Worm (Caenorhabditis elegans) whole organism, late embryonic: Measurements from ENCODE around the gene str-118.

Source experiments
- ets-4 ChIP-seq: sonication (generic microtip); optimal IDR thresholded peaks from 2 replicates; lab custom pipeline; 2016; ENCODE audit warnings: missing genetic modification characterization, missing compliant biosample characterization
- hlh-8 ChIP-seq: sonication (generic microtip); optimal IDR thresholded peaks from 2 replicates; lab custom pipeline; 2016; ENCODE audit warnings: missing genotype, missing genetic modification characterization, missing compliant biosample characterization
- nhr-11 ChIP-seq: fragments of 150-350 bp; optimal IDR thresholded peaks from 2 replicates; lab custom pipeline; 2014; ENCODE audit warnings: missing biosample characterization, missing genetic modification characterization
- pha-4 ChIP-seq: fragments of 150-350 bp; optimal IDR thresholded peaks from 2 replicates; lab custom pipeline; 2018; ENCODE audit warnings: missing biosample characterization, missing genetic modification reagents, missing genetic modification characterization
- pqm-1 ChIP-seq: sonication (generic microtip); optimal IDR thresholded peaks from 2 replicates; lab custom pipeline; 2016; ENCODE audit warnings: missing genetic modification characterization, missing compliant biosample characterization
- tbx-2 ChIP-seq: sonication (generic microtip); optimal IDR thresholded peaks from 2 replicates; lab custom pipeline; 2016; ENCODE audit warnings: missing genetic modification characterization, missing compliant biosample characterization
- ttx-3 ChIP-seq: sonication (generic microtip); optimal IDR thresholded peaks from 2 replicates; lab custom pipeline; 2016; ENCODE audit warnings: missing genetic modification reagents, missing genetic modification characterization, missing compliant biosample characterization

ce11 chrV:10073793-10074192, 21.8 kb downstream of the str-118 start, which contains the start of gene F57A8.6:
- TF ChIP-seq pqm-1 (no peak), hlh-8 (tag; lab: Kevin White, UChicago) (no peak), pha-4 (tag; lab: Kevin White, UChicago) (no peak), nhr-11 (tag; lab: Kevin White, UChicago) (no peak), ets-4 (tag; lab: Kevin White, UChicago) (no peak), ttx-3 (no peak), tbx-2 (no peak)
